Fruit fly (Drosophila melanogaster) whole organism, pupa: Measurements from ENCODE around the gene primo-2.
A peak's percentile ranks its signal among the peaks of the same experiment; 100 is the strongest.

Experiments
- CG10348 ChIP-seq: fragments of 200-800 bp; sonication (Bioruptor generic); IDR thresholded peaks from 2 replicates; pipeline ENCODE4 v1.3.6; 2022; ENCODE audit warnings: missing biosample characterization, missing genetic modification characterization
- CG12605 ChIP-seq: fragments of 200-800 bp; sonication (Bioruptor generic); IDR thresholded peaks from 2 replicates; pipeline ENCODE4 v1.3.6; 2022; ENCODE audit warnings: missing biosample characterization, missing genetic modification characterization
- CG13204 ChIP-seq: fragments of 200-800 bp; sonication (Bioruptor generic); optimal IDR thresholded peaks from 2 replicates; lab custom pipeline; 2018; ENCODE audit warnings: missing biosample characterization, mild to moderate bottlenecking, missing genetic modification characterization, moderate library complexity
- CG14655 ChIP-seq: fragments of 200-800 bp; sonication (Bioruptor generic); optimal IDR thresholded peaks from 3 replicates; lab custom pipeline; 2017; ENCODE audit warnings: mild to moderate bottlenecking, missing biosample characterization, missing genetic modification reagents, missing genetic modification characterization
- CG15710 ChIP-seq: fragments of 200-800 bp; sonication (Bioruptor generic); optimal IDR thresholded peaks from 2 replicates; lab custom pipeline; 2018; ENCODE audit warnings: missing biosample characterization, mild to moderate bottlenecking, missing genetic modification characterization, moderate library complexity
- CG17806 ChIP-seq: fragments of 200-800 bp; sonication (Bioruptor generic); optimal IDR thresholded peaks from 2 replicates; lab custom pipeline; 2018; ENCODE audit warnings: missing biosample characterization, mild to moderate bottlenecking, missing genetic modification characterization, moderate library complexity
- CG32121 ChIP-seq: fragments of 200-800 bp; sonication (Bioruptor generic); IDR thresholded peaks from 2 replicates; pipeline ENCODE4 v1.3.6; 2022; ENCODE audit warnings: missing biosample characterization, missing genetic modification characterization
- CG34367 ChIP-seq: fragments of 200-800 bp; sonication (Bioruptor generic); optimal IDR thresholded peaks from 2 replicates; lab custom pipeline; 2018; ENCODE audit warnings: missing biosample characterization, mild to moderate bottlenecking, missing genetic modification characterization
- CG4496 ChIP-seq: fragments of 200-800 bp; sonication (Bioruptor generic); IDR thresholded peaks from 3 replicates; pipeline ENCODE4 v1.3.6; 2022; ENCODE audit warnings: missing biosample characterization, missing genetic modification characterization
- CG8159 ChIP-seq: fragments of 200-800 bp; sonication (Bioruptor generic); optimal IDR thresholded peaks from 3 replicates; lab custom pipeline; 2018; ENCODE audit warnings: missing biosample characterization, mild to moderate bottlenecking, missing genetic modification characterization, moderate library complexity
- CG8301 ChIP-seq: fragments of 200-800 bp; sonication (Bioruptor generic); optimal IDR thresholded peaks from 2 replicates; lab custom pipeline; 2018; ENCODE audit warnings: missing biosample characterization, mild to moderate bottlenecking, missing genetic modification characterization
- CG9948 ChIP-seq: fragments of 200-800 bp; sonication (Bioruptor generic); optimal IDR thresholded peaks from 2 replicates; lab custom pipeline; 2018; ENCODE audit warnings: missing biosample characterization, mild to moderate bottlenecking, missing genetic modification characterization, moderate library complexity
- D1 ChIP-seq: fragments of 200-800 bp; sonication (Bioruptor generic); optimal IDR thresholded peaks from 2 replicates; lab custom pipeline; 2018; ENCODE audit warnings: missing biosample characterization, mild to moderate bottlenecking, missing genetic modification characterization, moderate library complexity
- EcR ChIP-seq: fragments of 200-800 bp; sonication (Bioruptor generic); optimal IDR thresholded peaks from 3 replicates; lab custom pipeline; 2019; ENCODE audit warnings: missing biosample characterization, missing genetic modification characterization, mild to moderate bottlenecking, moderate library complexity, missing genetic modification reagents
- Ets98B ChIP-seq: fragments of 200-800 bp; sonication (Bioruptor generic); IDR thresholded peaks from 2 replicates; pipeline ENCODE4 v1.3.6; 2022; ENCODE audit warnings: missing biosample characterization, missing genetic modification characterization
- Pif1A ChIP-seq: fragments of 200-800 bp; sonication (Bioruptor generic); optimal IDR thresholded peaks from 3 replicates; lab custom pipeline; 2016; ENCODE audit warnings: missing biosample characterization, missing genetic modification characterization
- Pif1B ChIP-seq: fragments of 200-800 bp; sonication (Bioruptor generic); optimal IDR thresholded peaks from 3 replicates; lab custom pipeline; 2016; ENCODE audit warnings: missing biosample characterization, missing genetic modification characterization
- Snoo ChIP-seq: fragments of 200-800 bp; sonication (Bioruptor generic); optimal IDR thresholded peaks from 3 replicates; lab custom pipeline; 2017; ENCODE audit warnings: missing biosample characterization, mild to moderate bottlenecking, missing genetic modification characterization, inconsistent platforms
- fd96Ca ChIP-seq: fragments of 200-800 bp; sonication (Bioruptor generic); IDR thresholded peaks from 3 replicates; pipeline ENCODE4 v1.3.6; 2022; ENCODE audit warnings: missing biosample characterization, missing genetic modification characterization
- gl ChIP-seq: fragments of 200-800 bp; sonication (Bioruptor generic); optimal IDR thresholded peaks from 2 replicates; lab custom pipeline; 2018; ENCODE audit warnings: missing biosample characterization, mild to moderate bottlenecking, missing genetic modification characterization
- rn ChIP-seq: fragments of 200-800 bp; sonication (Bioruptor generic); IDR thresholded peaks from 2 replicates; pipeline ENCODE4 v1.3.6; 2022; ENCODE audit warnings: missing biosample characterization, missing genetic modification characterization

primo-2 gene

dm6 chr3R:13682994-13683623, 28.5 kb downstream of the primo-2 start:
- TF ChIP-seq CG13204 (no peak), CG9948 (tag; lab: Kevin White, UChicago) (no peak), Snoo (tag; lab: Kevin White, UChicago) (no peak), CG4496 (no peak), CG15710 (tag; lab: Kevin White, UChicago) (no peak)

dm6 chr3R:13676137-13677086, 35.2 kb downstream of the primo-2 start, which contains the start of the genes Lkb1 and CG9588:
Gene Lkb1 (plus strand): TSS chr3R:13676549.
Gene CG9588 (minus strand): TSS chr3R:13676681.
- peak; percentile 69 for TF ChIP-seq CG17806 (tag; lab: Kevin White, UChicago)
- TF ChIP-seq Ets98B = peak; percentile 87
- TF ChIP-seq CG34367 = peak; percentile 66
- no peak for TF ChIP-seq CG14655 (GFP tag; lab: Kevin White, UChicago)
- peak; percentile 47; the same call in 1 of the 2 replicates for TF ChIP-seq CG10348 (GFP tag; lab: Robert Waterston, UW)
- peak; percentile 88 for TF ChIP-seq fd96Ca (GFP tag; lab: Robert Waterston, UW)
- TF ChIP-seq CG12605 (GFP tag; lab: Robert Waterston, UW) = peak; percentile 78
- peak; percentile 75 for TF ChIP-seq rn
- peak; percentile 80 for TF ChIP-seq CG32121 (GFP tag; lab: Robert Waterston, UW)
- peak; percentile 60 for TF ChIP-seq CG15710 (tag; lab: Kevin White, UChicago)
- peak; percentile 80 for TF ChIP-seq Pif1A (GFP tag; lab: Kevin White, UChicago)
- peak; percentile 61 for TF ChIP-seq CG9948 (tag; lab: Kevin White, UChicago)
- TF ChIP-seq EcR (GFP tag; lab: Kevin White, UChicago) = no peak
- peak; percentile 94 for TF ChIP-seq CG4496
- peak; percentile 59 for TF ChIP-seq CG8159
- peak; percentile 74 for TF ChIP-seq Pif1B (GFP tag; lab: Kevin White, UChicago)
- TF ChIP-seq gl = peak; percentile 23
- TF ChIP-seq D1 (tag; lab: Kevin White, UChicago) = no peak
- no peak for TF ChIP-seq CG13204
- peak; percentile 62 for TF ChIP-seq Snoo (tag; lab: Kevin White, UChicago)
- TF ChIP-seq CG8301 (tag; lab: Kevin White, UChicago) = peak; percentile 66
- TF ChIP-seq, all 21 proteins: peak for 17

dm6 chr3R:13674492-13675033, 37.1 kb downstream of the primo-2 start, which contains the start of gene Task6:
Gene Task6 (minus strand): TSS chr3R:13674542.
- no peak for TF ChIP-seq Pif1B (GFP tag; lab: Kevin White, UChicago)
- TF ChIP-seq Pif1A (GFP tag; lab: Kevin White, UChicago) = no peak
- no peak for TF ChIP-seq CG8159
- TF ChIP-seq CG13204 = no peak
- TF ChIP-seq EcR (GFP tag; lab: Kevin White, UChicago) = no peak

DNA sequence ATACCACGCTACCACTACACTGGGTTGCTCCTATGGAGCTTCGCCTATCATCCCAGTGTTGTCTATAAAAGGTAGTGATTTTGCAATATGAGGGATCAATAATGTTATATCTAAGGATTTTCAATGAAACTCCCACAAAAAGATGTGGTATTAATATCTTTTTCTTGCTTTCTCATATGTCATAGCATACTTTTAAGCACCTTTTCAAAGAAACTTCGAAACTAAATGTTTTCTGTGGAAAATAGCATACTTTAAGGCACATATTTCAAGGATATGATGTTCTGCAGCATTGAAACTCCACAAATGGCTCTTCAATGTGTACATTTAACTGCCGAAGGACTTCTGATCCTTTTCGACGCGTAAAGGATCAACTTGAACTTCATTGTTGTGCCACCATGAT, 38.7 kb downstream of the primo-2 start:
- TF ChIP-seq CG8159 (no peak), CG15710 (tag; lab: Kevin White, UChicago) (no peak)

- no peak for TF ChIP-seq CG17806 (tag; lab: Kevin White, UChicago)
- TF ChIP-seq Pif1B (GFP tag; lab: Kevin White, UChicago) = no peak
- no peak for TF ChIP-seq CG13204
Observed at dm6 chr3R:13665992-13666391, 45.6 kb downstream of the primo-2 start.

- TF ChIP-seq CG17806 (tag; lab: Kevin White, UChicago) = no peak
- TF ChIP-seq CG9948 (tag; lab: Kevin White, UChicago) = no peak
- no peak for TF ChIP-seq CG34367
- TF ChIP-seq Pif1A (GFP tag; lab: Kevin White, UChicago) = no peak
- TF ChIP-seq CG32121 (GFP tag; lab: Robert Waterston, UW) = no peak
- no peak for TF ChIP-seq CG10348 (GFP tag; lab: Robert Waterston, UW)
- no peak for TF ChIP-seq CG4496
- TF ChIP-seq Ets98B = no peak
- no peak for TF ChIP-seq rn
- TF ChIP-seq CG13204 = no peak
- no peak for TF ChIP-seq gl
- TF ChIP-seq, all 21 proteins: peak for 0
Observed at dm6 chr3R:13662149-13662548, 49.5 kb downstream of the primo-2 start.
